Worm (Caenorhabditis elegans) whole organism, L2 larva: ENCODE measurements around the gene F53C3.8.

Experiments
- C34F6.9 ChIP-seq: fragments of 150-350 bp; optimal IDR thresholded peaks from 2 replicates; lab custom pipeline; 2014; ENCODE audit warnings: missing biosample characterization, missing genetic modification characterization
- R02D3.7 ChIP-seq: fragments of 150-350 bp; optimal IDR thresholded peaks from 2 replicates; lab custom pipeline; 2014; ENCODE audit warnings: missing biosample characterization, missing genetic modification characterization
- ZK546.5 ChIP-seq: sonication (generic microtip); optimal IDR thresholded peaks from 2 replicates; lab custom pipeline; 2017; ENCODE audit warnings: missing biosample characterization, missing genetic modification characterization
- alr-1 ChIP-seq: fragments of 150-350 bp; optimal IDR thresholded peaks from 2 replicates; lab custom pipeline; 2014; ENCODE audit warnings: missing biosample characterization, missing genetic modification characterization
- aly-2 ChIP-seq: fragments of 150-350 bp; optimal IDR thresholded peaks from 2 replicates; lab custom pipeline; 2014; ENCODE audit warnings: missing biosample characterization, missing genetic modification characterization
- blmp-1 ChIP-seq: sonication (generic microtip); optimal IDR thresholded peaks from 2 replicates; lab custom pipeline; 2017; ENCODE audit warnings: missing genetic modification characterization, mild to moderate bottlenecking, missing compliant biosample characterization, antibody characterized with exemption, moderate library complexity; ENCODE audit not compliant: insufficient read depth
- ceh-82 ChIP-seq: fragments of 150-350 bp; optimal IDR thresholded peaks from 2 replicates; lab custom pipeline; 2014; ENCODE audit warnings: missing biosample characterization, missing genetic modification characterization
- crh-2 ChIP-seq: sonication (generic microtip); optimal IDR thresholded peaks from 2 replicates; lab custom pipeline; 2017; ENCODE audit warnings: missing biosample characterization, missing genetic modification characterization
- dmd-4 ChIP-seq: sonication (generic microtip); optimal IDR thresholded peaks from 2 replicates; lab custom pipeline; 2017; ENCODE audit warnings: missing biosample characterization, missing genetic modification characterization
- elt-1 ChIP-seq: fragments of 150-350 bp; optimal IDR thresholded peaks from 2 replicates; lab custom pipeline; 2014; ENCODE audit warnings: missing biosample characterization, missing genetic modification characterization
- elt-3 ChIP-seq: sonication (generic microtip); optimal IDR thresholded peaks from 2 replicates; lab custom pipeline; 2017; ENCODE audit warnings: missing biosample characterization, missing genetic modification characterization
- fos-1 ChIP-seq: fragments of 150-350 bp; optimal IDR thresholded peaks from 2 replicates; lab custom pipeline; 2014; ENCODE audit warnings: missing biosample characterization, missing genetic modification characterization
- gmeb-1 ChIP-seq: fragments of 150-350 bp; optimal IDR thresholded peaks from 2 replicates; lab custom pipeline; 2014; ENCODE audit warnings: missing biosample characterization, missing genetic modification characterization
- lin-13 ChIP-seq: fragments of 150-350 bp; optimal IDR thresholded peaks from 2 replicates; lab custom pipeline; 2014; ENCODE audit warnings: missing biosample characterization, missing genetic modification reagents, missing genetic modification characterization
- lin-39 ChIP-seq: fragments of 150-350 bp; optimal IDR thresholded peaks from 2 replicates; lab custom pipeline; 2014; ENCODE audit warnings: missing biosample characterization, missing genetic modification reagents, missing genetic modification characterization
- lsy-2 ChIP-seq, 2 experiments: fragments of 150-350 bp in 1 of 2; sonication (generic microtip) in 1 of 2; optimal IDR thresholded peaks; 2 replicates each; lab custom pipeline; 2014 to 2017; ENCODE audit warnings: missing biosample characterization in 2 of 2, missing genetic modification characterization in 2 of 2
- mab-5 ChIP-seq: fragments of 150-350 bp; optimal IDR thresholded peaks from 2 replicates; lab custom pipeline; 2014; ENCODE audit warnings: missing biosample characterization, missing genetic modification characterization
- mbf-1 ChIP-seq: sonication (generic microtip); optimal IDR thresholded peaks from 2 replicates; lab custom pipeline; 2017; ENCODE audit warnings: missing biosample characterization, missing genetic modification characterization
- mdl-1 ChIP-seq, 2 experiments: fragments of 150-350 bp in 1 of 2; sonication (generic microtip) in 1 of 2; optimal IDR thresholded peaks; 2 replicates each; lab custom pipeline; 2017; ENCODE audit warnings: missing biosample characterization in 2 of 2, missing genetic modification characterization in 2 of 2
- nhr-10 ChIP-seq: sonication (generic microtip); optimal IDR thresholded peaks from 2 replicates; lab custom pipeline; 2017; ENCODE audit warnings: missing biosample characterization, missing genetic modification characterization
- nhr-12 ChIP-seq: fragments of 150-350 bp; optimal IDR thresholded peaks from 2 replicates; lab custom pipeline; 2014; ENCODE audit warnings: missing biosample characterization, missing genetic modification characterization
- nhr-129 ChIP-seq: fragments of 150-350 bp; optimal IDR thresholded peaks from 2 replicates; lab custom pipeline; 2014; ENCODE audit warnings: missing biosample characterization, missing genetic modification characterization
- nhr-23 ChIP-seq: fragments of 150-350 bp; optimal IDR thresholded peaks from 2 replicates; lab custom pipeline; 2014; ENCODE audit warnings: missing biosample characterization, missing genetic modification reagents, missing genetic modification characterization
- nhr-237 ChIP-seq: fragments of 150-350 bp; optimal IDR thresholded peaks from 2 replicates; lab custom pipeline; 2014; ENCODE audit warnings: missing biosample characterization, missing genetic modification characterization
- nhr-6 ChIP-seq: fragments of 150-350 bp; optimal IDR thresholded peaks from 2 replicates; lab custom pipeline; 2014; ENCODE audit warnings: missing biosample characterization, missing genetic modification characterization
- nhr-77 ChIP-seq: fragments of 150-350 bp; optimal IDR thresholded peaks from 2 replicates; lab custom pipeline; 2014; ENCODE audit warnings: missing biosample characterization, missing genetic modification characterization
- peb-1 ChIP-seq: fragments of 150-350 bp; optimal IDR thresholded peaks from 2 replicates; lab custom pipeline; 2014; ENCODE audit warnings: missing biosample characterization, missing genetic modification characterization
- sem-4 ChIP-seq: fragments of 150-350 bp; optimal IDR thresholded peaks from 2 replicates; lab custom pipeline; 2014; ENCODE audit warnings: missing biosample characterization, missing genetic modification reagents, missing genetic modification characterization
- sma-3 ChIP-seq: sonication (generic microtip); optimal IDR thresholded peaks from 2 replicates; lab custom pipeline; 2016; ENCODE audit warnings: missing genetic modification reagents, missing genetic modification characterization, missing compliant biosample characterization
- snpc-4 ChIP-seq: fragments of 150-350 bp; optimal IDR thresholded peaks from 2 replicates; lab custom pipeline; 2014; ENCODE audit warnings: missing biosample characterization, missing genetic modification characterization
- unc-55 ChIP-seq: fragments of 150-350 bp; sonication (generic microtip); optimal IDR thresholded peaks from 3 replicates; lab custom pipeline; 2014; ENCODE audit warnings: missing biosample characterization, missing genetic modification reagents, missing genetic modification characterization
- unc-62 ChIP-seq: fragments of 150-350 bp; optimal IDR thresholded peaks from 2 replicates; lab custom pipeline; 2014; ENCODE audit warnings: missing biosample characterization, missing genetic modification reagents, missing genetic modification characterization
- ztf-1 ChIP-seq: fragments of 200-800 bp; sonication (Bioruptor generic); conservative IDR thresholded peaks from 2 replicates; pipeline ENCODE4 v1.3.6; 2022; ENCODE audit warnings: missing genetic modification characterization, missing compliant biosample characterization
- ztf-11 ChIP-seq: sonication (generic microtip); optimal IDR thresholded peaks from 2 replicates; lab custom pipeline; 2017; ENCODE audit warnings: missing biosample characterization, missing genetic modification characterization
- ztf-4 ChIP-seq: fragments of 150-350 bp; optimal IDR thresholded peaks from 2 replicates; lab custom pipeline; 2014; ENCODE audit warnings: missing biosample characterization, missing genetic modification characterization

F53C3.8 gene

DNA sequence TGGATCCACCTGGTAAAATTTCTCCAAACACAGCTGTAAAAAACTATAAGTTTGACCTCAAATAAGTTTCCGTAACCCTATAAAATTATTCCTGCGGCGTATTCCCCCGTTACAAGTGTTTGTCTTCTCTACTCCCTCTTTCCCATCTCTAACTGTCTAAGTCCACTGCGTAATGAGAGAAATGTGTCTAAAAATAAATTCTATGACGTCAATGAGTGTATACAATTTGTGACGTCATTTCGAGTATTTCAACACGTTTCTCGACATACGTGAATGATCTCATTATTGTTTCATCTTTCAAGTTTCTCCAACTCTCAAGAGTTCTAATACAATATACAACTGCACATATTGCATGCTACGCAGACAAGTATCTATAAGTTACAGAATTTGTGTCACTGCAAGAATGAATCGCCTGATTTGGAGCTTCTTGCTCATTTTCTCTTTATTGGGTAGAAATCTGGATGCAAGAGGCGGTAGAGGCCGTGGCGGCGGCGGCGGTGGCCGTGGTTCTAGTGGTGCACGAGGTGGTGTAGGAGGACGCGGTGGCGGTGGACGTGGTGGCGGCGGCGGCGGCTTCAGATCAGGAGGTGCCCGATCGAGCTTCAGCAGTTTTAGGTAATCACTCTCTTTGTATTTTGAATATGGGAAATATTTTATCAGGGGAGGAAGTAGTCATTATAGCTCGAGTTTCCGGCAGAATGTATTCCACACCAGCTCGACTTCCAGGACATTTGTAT lies 6.7 kb downstream of the F53C3.8 start, which contains the start of gene F53C3.6 (continued):
- TF ChIP-seq unc-62 (GFP tag; lab: Kevin White, UChicago) = no peak
- TF ChIP-seq mab-5 = no peak
- TF ChIP-seq sem-4 = peak; percentile 65

DNA sequence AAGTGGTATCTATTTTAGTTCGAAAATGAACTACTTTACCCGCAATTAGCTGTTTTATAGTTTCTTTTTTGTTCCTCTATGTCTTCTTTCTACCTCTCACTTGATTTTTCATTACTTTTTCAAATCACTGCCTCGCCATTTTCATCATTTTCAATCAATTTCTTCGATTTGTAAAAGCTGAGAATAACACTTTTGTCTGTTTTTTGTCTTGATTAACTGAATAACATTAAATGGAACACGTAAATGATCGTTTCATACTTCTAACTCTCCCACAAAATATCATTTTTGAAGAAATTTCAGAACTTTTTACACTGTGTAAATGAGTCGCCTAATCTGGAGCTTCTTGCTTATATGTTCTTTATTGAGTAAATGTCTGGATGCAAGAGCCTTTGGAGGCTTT lies 9.9 kb downstream of the F53C3.8 start, which contains the start of gene F53C3.4:
TSS of gene F53C3.4 (plus strand) at position 301 of the 400 bp plus-strand sequence.
- TF ChIP-seq alr-1 (tag; lab: Kevin White, UChicago) (no peak), ceh-82 (no peak), mbf-1 (tag; lab: Kevin White, UChicago) (no peak), nhr-129 (tag; lab: Kevin White, UChicago) (no peak), nhr-23 (tag; lab: Kevin White, UChicago) (no peak), nhr-10 (tag; lab: Kevin White, UChicago) (no peak), unc-55 (no peak), ZK546.5 (tag; lab: Kevin White, UChicago) (no peak), nhr-77 (tag; lab: Kevin White, UChicago) (no peak), mdl-1 (tag; optimal IDR thresholded peaks at IDR 0.05; lab: Kevin White, UChicago) (no peak), nhr-12 (tag; lab: Kevin White, UChicago) (no peak), snpc-4 (tag; lab: Kevin White, UChicago) (no peak), nhr-6 (tag; lab: Kevin White, UChicago) (no peak), fos-1 (no peak), ztf-1 (GFP tag; lab: Robert Waterston, UW) (no peak), aly-2 (tag; lab: Kevin White, UChicago) (no peak), C34F6.9 (tag; lab: Kevin White, UChicago) (no peak), lin-39 (tag; lab: Kevin White, UChicago) (no peak)

ce11 chrII:3902798-3903197 lies 11.6 kb downstream of the F53C3.8 start, which contains the start of gene F53C3.3:
Gene F53C3.3 (plus strand): TSS chrII:3902856.
- no peak for TF ChIP-seq ZK546.5 (tag; lab: Kevin White, UChicago)
- no peak for TF ChIP-seq ztf-1 (GFP tag; lab: Robert Waterston, UW)
- no peak for TF ChIP-seq peb-1
- TF ChIP-seq C34F6.9 (tag; lab: Kevin White, UChicago) = no peak
- TF ChIP-seq crh-2 = no peak
- no peak for TF ChIP-seq nhr-23 (tag; lab: Kevin White, UChicago)
- no peak for TF ChIP-seq R02D3.7
- TF ChIP-seq nhr-12 (tag; lab: Kevin White, UChicago) = no peak
- no peak for TF ChIP-seq dmd-4 (tag; lab: Kevin White, UChicago)
- no peak for TF ChIP-seq mab-5
- TF ChIP-seq nhr-237 (tag; lab: Kevin White, UChicago) = no peak
- no peak for TF ChIP-seq gmeb-1 (tag; lab: Kevin White, UChicago)
- TF ChIP-seq lin-13 = no peak
- TF ChIP-seq unc-62 (GFP tag; lab: Kevin White, UChicago) = no peak
- no peak for TF ChIP-seq ceh-82
- TF ChIP-seq ztf-4 (tag; lab: Kevin White, UChicago) = no peak
- no peak for TF ChIP-seq unc-55
- TF ChIP-seq sma-3 = no peak
- no peak for TF ChIP-seq elt-3 (tag; lab: Kevin White, UChicago)
- TF ChIP-seq blmp-1 = no peak

- TF ChIP-seq lsy-2 (tag; optimal IDR thresholded peaks at IDR 0.05; lab: Kevin White, UChicago) (no peak), ztf-4 (tag; lab: Kevin White, UChicago) (no peak), lin-13 (no peak)
Observed at ce11 chrII:3906615-3907190, 15.5 kb downstream of the F53C3.8 start, which contains the start of the genes F53C3.11 and fbxb-103. Gene F53C3.11 (minus strand): TSS chrII:3906715. Gene fbxb-103 (plus strand): TSS chrII:3907140.

DNA sequence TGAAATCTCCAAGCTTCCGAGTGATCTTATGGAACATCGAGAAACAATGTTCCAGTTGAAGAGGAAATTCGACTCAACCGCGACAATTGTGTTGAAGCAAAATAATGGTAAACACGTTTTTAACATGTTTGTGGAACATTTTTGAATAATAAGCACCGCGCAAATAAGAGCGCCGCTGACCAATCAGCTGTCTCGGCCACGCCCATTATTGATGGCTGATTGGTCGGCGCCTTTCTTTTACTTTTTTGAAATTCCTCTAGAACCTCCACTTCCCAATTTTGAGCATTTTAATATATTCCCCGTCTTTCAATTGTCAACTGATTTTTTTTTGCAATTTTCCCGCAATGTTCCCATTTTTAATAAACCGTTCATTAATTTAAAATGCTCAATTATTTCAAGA lies 16.9 kb downstream of the F53C3.8 start:
- TF ChIP-seq nhr-10 (tag; lab: Kevin White, UChicago) (no peak), snpc-4 (tag; lab: Kevin White, UChicago) (no peak), sma-3 (no peak), C34F6.9 (tag; lab: Kevin White, UChicago) (no peak), ztf-11 (tag; lab: Kevin White, UChicago) (no peak), lin-13 (no peak), R02D3.7 (no peak), sem-4 (no peak), elt-1 (tag; lab: Kevin White, UChicago) (no peak)
- TF ChIP-seq, all 48 proteins: peak for 0
